Fruit fly (Drosophila melanogaster): Measurements from ENCODE around the gene ChAT.

ChAT gene

DNA sequence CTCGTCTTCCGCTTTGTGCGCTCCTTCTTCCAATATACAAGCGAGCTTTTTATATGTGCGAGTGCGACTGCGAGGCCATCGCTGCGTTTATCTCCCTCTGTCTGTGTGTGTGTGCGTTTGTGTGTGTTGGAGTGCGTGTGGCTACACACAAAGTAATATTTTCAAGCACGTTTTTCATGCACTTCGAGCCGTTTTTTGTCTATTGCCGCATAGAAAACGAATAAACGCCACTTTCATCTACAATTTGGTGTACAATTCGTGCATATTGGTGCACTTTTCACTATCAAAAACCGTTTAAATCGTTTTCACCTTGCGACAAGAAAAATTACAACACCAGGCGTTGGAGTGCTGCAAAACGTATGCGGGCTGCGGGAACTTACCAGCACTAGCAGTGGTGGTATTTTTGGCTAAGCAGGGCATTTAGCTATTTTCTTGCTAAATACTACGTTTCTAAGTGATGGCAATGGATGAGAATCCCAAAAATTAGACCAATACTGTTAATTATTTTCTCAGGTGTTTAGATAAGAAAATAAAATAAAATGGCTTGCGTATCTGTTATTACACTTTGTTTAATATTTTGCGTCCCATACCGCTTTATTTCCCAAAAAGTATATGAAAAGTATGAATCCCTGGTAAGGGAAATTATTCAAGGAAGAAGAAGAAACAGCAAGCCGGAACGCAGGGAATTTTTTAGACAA is 46.2 kb upstream of the ChAT start, which contains the start of the genes CG31224 and CstF64 (continued):
- peak; percentile 85 for TF ChIP-seq ci (GFP tag; IDR thresholded peaks at IDR 0.05)
- peak; percentile 85 for TF ChIP-seq pnt (GFP tag; optimal IDR thresholded peaks at IDR 0.05)
- peak; percentile 96 for TF ChIP-seq cg (GFP tag; optimal IDR thresholded peaks at IDR 0.05)
- TF ChIP-seq Xrp1 (GFP tag; IDR thresholded peaks at IDR 0.05): peak; percentile 84
- peak; percentile 86 for TF ChIP-seq caup (GFP tag; optimal IDR thresholded peaks at IDR 0.05; ENCODE audit: severe bottlenecking)
- TF ChIP-seq slbo (GFP tag; IDR thresholded peaks at IDR 0.05): peak; percentile 94
- TF ChIP-seq CG10979 (tag; optimal IDR thresholded peaks at IDR 0.05): peak; percentile 76
- peak; percentile 84 for TF ChIP-seq Camta (GFP tag; optimal IDR thresholded peaks at IDR 0.05)
- TF ChIP-seq CkIIα-i1 (GFP tag; IDR thresholded peaks at IDR 0.05): no peak
- TF ChIP-seq ara (GFP tag; IDR thresholded peaks at IDR 0.05): peak; percentile 79
- no peak for TF ChIP-seq Doc3 (GFP tag; IDR thresholded peaks at IDR 0.05; ENCODE audit: partially characterized antibody)
- no peak for TF ChIP-seq Hey (tag; optimal IDR thresholded peaks at IDR 0.05)
- TF ChIP-seq CG17361 (GFP tag; IDR thresholded peaks at IDR 0.05): peak; percentile 87
- peak; percentile 75 for TF ChIP-seq H2.0 (GFP tag; IDR thresholded peaks at IDR 0.05)
- TF ChIP-seq h (optimal IDR thresholded peaks at IDR 0.05): no peak
- peak in 1 of 2 experiments; percentile 6 for TF ChIP-seq Eip74EF (GFP tag; optimal IDR thresholded peaks at IDR 0.05)
- peak; percentile 63; the same call in 1 of the 3 replicates for TF ChIP-seq CG6175 (GFP tag; IDR thresholded peaks at IDR 0.05)
- TF ChIP-seq CG16815 (GFP tag; optimal IDR thresholded peaks at IDR 0.05): peak; percentile 79
- TF ChIP-seq CG8089 (GFP tag; optimal IDR thresholded peaks at IDR 0.05): peak; percentile 65
- TF ChIP-seq CG10565 (GFP tag; optimal IDR thresholded peaks at IDR 0.05): peak; percentile 12
- TF ChIP-seq schlank (tag; optimal IDR thresholded peaks at IDR 0.05): no peak
- peak; percentile 89 for TF ChIP-seq ftz-f1 (GFP tag; optimal IDR thresholded peaks at IDR 0.05)
- TF ChIP-seq Max (GFP tag; optimal IDR thresholded peaks at IDR 0.05): peak; percentile 80
- peak; percentile 78 for TF ChIP-seq PHDP (tag; optimal IDR thresholded peaks at IDR 0.05)
- peak; percentile 67 for TF ChIP-seq twi (tag; optimal IDR thresholded peaks at IDR 0.05)
- TF ChIP-seq YL-1 (GFP tag; optimal IDR thresholded peaks at IDR 0.05): peak; percentile 92
- TF ChIP-seq Sox102F (GFP tag; optimal IDR thresholded peaks at IDR 0.05): peak; percentile 84
- TF ChIP-seq Drgx (GFP tag; IDR thresholded peaks at IDR 0.05): peak; percentile 63
- no peak for TF ChIP-seq CG16779 (GFP tag; IDR thresholded peaks at IDR 0.05)
- TF ChIP-seq sr (GFP tag; IDR thresholded peaks at IDR 0.05): 0 out of 3 replicates have a peak, but pooled peaks have one; percentile 4
- TF ChIP-seq CG7271 (tag; optimal IDR thresholded peaks at IDR 0.05): peak; percentile 3
- peak; percentile 57 for TF ChIP-seq lbe (GFP tag; optimal IDR thresholded peaks at IDR 0.05)
- TF ChIP-seq Nf-YA (GFP tag; IDR thresholded peaks at IDR 0.05): no peak
- peak; percentile 77 for TF ChIP-seq ssp (GFP tag; IDR thresholded peaks at IDR 0.05)
- no peak for TF ChIP-seq D19A (tag; optimal IDR thresholded peaks at IDR 0.05)
- TF ChIP-seq MBD-R2 (GFP tag; IDR thresholded peaks at IDR 0.05): peak; percentile 77
- TF ChIP-seq seq (GFP tag; IDR thresholded peaks at IDR 0.05): peak; percentile 66; the same call in 1 of the 2 replicates
- TF ChIP-seq CG14710 (tag; optimal IDR thresholded peaks at IDR 0.05): peak; percentile 89
- peak; percentile 69 for TF ChIP-seq CG3163 (GFP tag; optimal IDR thresholded peaks at IDR 0.05)
- peak; percentile 83 for TF ChIP-seq unpg (GFP tag; optimal IDR thresholded peaks at IDR 0.05)
- peak; percentile 85 for TF ChIP-seq CG9817 (tag; optimal IDR thresholded peaks at IDR 0.05)
- TF ChIP-seq Dfd (GFP tag; optimal IDR thresholded peaks at IDR 0.05): no peak
- TF ChIP-seq CG14441 (GFP tag; IDR thresholded peaks at IDR 0.05): peak; percentile 85
- TF ChIP-seq ato (GFP tag; IDR thresholded peaks at IDR 0.05; ENCODE audit: partially characterized antibody): no peak
- TF ChIP-seq HLH4C (GFP tag; IDR thresholded peaks at IDR 0.05; ENCODE audit: partially characterized antibody): no peak
- TF ChIP-seq CG42726 (GFP tag; IDR thresholded peaks at IDR 0.05; ENCODE audit: partially characterized antibody): no peak
- TF ChIP-seq CG16863 (GFP tag; optimal IDR thresholded peaks at IDR 0.05): peak; percentile 83
- peak; percentile 55 for TF ChIP-seq cwo (GFP tag; optimal IDR thresholded peaks at IDR 0.05)
- TF ChIP-seq CG10274 (GFP tag; optimal IDR thresholded peaks at IDR 0.05): peak; percentile 49

All from whole organism, embryonic.